Worm (Caenorhabditis elegans): ENCODE measurements around the gene Y44A6C.1.
A peak's percentile ranks its signal among the peaks of the same experiment; 100 is the strongest.

The Y44A6C.1 gene

DNA sequence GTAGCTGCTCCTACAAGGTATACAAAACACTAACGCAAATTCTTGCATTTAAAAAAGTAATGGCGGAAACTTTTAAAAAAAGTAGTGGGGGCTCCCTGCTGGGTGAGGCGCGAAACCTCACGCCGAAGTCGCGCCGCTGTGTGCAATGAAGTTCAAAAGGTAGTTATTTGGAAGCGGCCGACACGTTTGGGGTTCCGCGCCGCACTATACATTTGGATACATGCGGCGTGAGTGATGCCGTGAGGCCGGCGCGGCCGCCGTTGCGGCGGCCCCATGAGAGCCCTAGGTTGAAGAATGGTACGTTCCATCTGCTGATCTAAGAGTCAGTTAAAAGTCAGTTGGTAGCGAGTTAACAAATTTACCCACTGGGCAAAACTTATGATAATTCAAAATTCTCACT lies 31.9 kb upstream of the Y44A6C.1 start:
- TF ChIP-seq nhr-11 (tag; optimal IDR thresholded peaks at IDR 0.05) (no peak), snpc-4 (tag; optimal IDR thresholded peaks at IDR 0.05) (peak; percentile 2)

ce11 chrV:20682309-20682708 lies 31.4 kb upstream of the Y44A6C.1 start:
- no peak for TF ChIP-seq skn-1 (tag; optimal IDR thresholded peaks at IDR 0.05)
- TF ChIP-seq nfya-1 (tag; optimal IDR thresholded peaks at IDR 0.05; ENCODE audit: insufficient read depth), result no peak
- TF ChIP-seq lin-15B (tag; optimal IDR thresholded peaks at IDR 0.05), result no peak
- no peak for TF ChIP-seq fos-1 (tag; optimal IDR thresholded peaks at IDR 0.05)
- TF ChIP-seq nhr-76 (tag; optimal IDR thresholded peaks at IDR 0.05), result no peak
- TF ChIP-seq fkh-10 (GFP tag; optimal IDR thresholded peaks at IDR 0.05), result no peak
- TF ChIP-seq pqm-1 (tag; optimal IDR thresholded peaks at IDR 0.05), result no peak
- TF ChIP-seq nhr-11 (tag; optimal IDR thresholded peaks at IDR 0.05), result no peak
- no peak for TF ChIP-seq ztf-4 (tag; optimal IDR thresholded peaks at IDR 0.05)
- TF ChIP-seq nhr-23 (tag; optimal IDR thresholded peaks at IDR 0.05), result no peak
- no peak for TF ChIP-seq sea-2 (GFP tag; optimal IDR thresholded peaks at IDR 0.05)
- TF ChIP-seq unc-39 (tag; optimal IDR thresholded peaks at IDR 0.05), result no peak
- TF ChIP-seq pha-4 (tag; optimal IDR thresholded peaks at IDR 0.05), result no peak
- no peak for TF ChIP-seq ceh-9 (tag; optimal IDR thresholded peaks at IDR 0.05)
- TF ChIP-seq mdl-1 (tag; optimal IDR thresholded peaks at IDR 0.05), result no peak
- no peak for TF ChIP-seq lsy-12 (tag; optimal IDR thresholded peaks at IDR 0.05)
- no peak for TF ChIP-seq lin-39 (tag; optimal IDR thresholded peaks at IDR 0.05)
- TF ChIP-seq elt-2 (tag; optimal IDR thresholded peaks at IDR 0.05), result no peak
- TF ChIP-seq ceh-28 (tag; optimal IDR thresholded peaks at IDR 0.05), result no peak

DNA sequence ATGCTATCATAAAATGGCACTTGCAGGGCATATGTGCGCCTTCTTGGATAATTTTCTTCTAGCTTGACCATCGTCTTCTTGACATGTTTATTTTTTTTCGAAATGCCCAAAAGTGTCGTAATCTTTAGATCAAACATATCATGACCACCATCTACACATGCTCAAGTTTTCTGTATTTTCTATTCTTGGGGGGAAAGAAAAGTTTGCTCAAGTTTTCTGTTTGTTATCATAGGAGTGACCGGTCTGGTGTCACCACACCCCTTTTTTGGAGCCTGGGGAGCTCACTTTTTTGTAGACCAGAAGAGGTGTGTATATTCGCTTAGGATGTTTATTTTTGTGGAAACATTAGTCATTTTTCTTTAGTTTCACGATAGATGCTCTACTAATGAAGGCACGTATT lies 28.3 kb upstream of the Y44A6C.1 start, which contains the start of gene klf-2:
Gene klf-2 (plus strand): TSS at position 301 of the 400 bp plus-strand sequence.
- TF ChIP-seq eor-1 (tag; optimal IDR thresholded peaks at IDR 0.05) (no peak), ceh-82 (tag; optimal IDR thresholded peaks at IDR 0.05) (no peak), zag-1 (tag; optimal IDR thresholded peaks at IDR 0.05) (no peak), pha-4 (tag; optimal IDR thresholded peaks at IDR 0.05) (no peak), aly-2 (tag; optimal IDR thresholded peaks at IDR 0.05) (no peak), nhr-28 (tag; optimal IDR thresholded peaks at IDR 0.05) (no peak), egl-27 (tag; optimal IDR thresholded peaks at IDR 0.05) (no peak)

ce11 chrV:20689481-20690039 lies 24.2 kb upstream of the Y44A6C.1 start, which contains the start of gene F53F8.3:
Gene F53F8.3, minus strand, starts transcription at chrV:20689531.
- TF ChIP-seq skn-1 (tag; optimal IDR thresholded peaks at IDR 0.05), result no peak
- TF ChIP-seq lsy-12 (tag; optimal IDR thresholded peaks at IDR 0.05), result no peak
- no peak for TF ChIP-seq ztf-11 (tag; optimal IDR thresholded peaks at IDR 0.05)

- TF ChIP-seq ceh-82 (tag; optimal IDR thresholded peaks at IDR 0.05) (no peak), fos-1 (tag; optimal IDR thresholded peaks at IDR 0.05) (no peak), R02D3.7 (tag; optimal IDR thresholded peaks at IDR 0.05) (no peak), unc-62 (GFP tag; optimal IDR thresholded peaks at IDR 0.05) (no peak), ceh-28 (tag; optimal IDR thresholded peaks at IDR 0.05) (no peak), daf-12 (tag; optimal IDR thresholded peaks at IDR 0.05) (no peak), nhr-28 (tag; optimal IDR thresholded peaks at IDR 0.05) (no peak)
These were observed 22.1 kb upstream of the Y44A6C.1 start, which contains the start of gene F53F8.4 for ce11 chrV:20691585-20691984. Gene F53F8.4, minus strand, starts transcription at chrV:20691685.

ce11 chrV:20692903-20693302 lies 20.8 kb upstream of the Y44A6C.1 start:
- no peak for TF ChIP-seq nfya-1 (tag; optimal IDR thresholded peaks at IDR 0.05; ENCODE audit: insufficient read depth)
- TF ChIP-seq nhr-11 (tag; optimal IDR thresholded peaks at IDR 0.05), result peak; percentile 12
- TF ChIP-seq nhr-25 (tag; optimal IDR thresholded peaks at IDR 0.05), result peak; percentile 71
- no peak for TF ChIP-seq nhr-77 (tag; optimal IDR thresholded peaks at IDR 0.05)
- TF ChIP-seq elt-1 (tag; optimal IDR thresholded peaks at IDR 0.05), result peak; percentile 56
- TF ChIP-seq elt-3 (tag; optimal IDR thresholded peaks at IDR 0.05), result peak in 1 of 3 experiments; percentile 23
- no peak for TF ChIP-seq daf-12 (tag; optimal IDR thresholded peaks at IDR 0.05)
- no peak for TF ChIP-seq fkh-10 (GFP tag; optimal IDR thresholded peaks at IDR 0.05)
